Worm (Caenorhabditis elegans) whole organism, early embryonic: ENCODE data around the gene dmsr-16.

Experiments
- B0310.2 ChIP-seq: sonication (generic microtip); optimal IDR thresholded peaks from 2 replicates; lab custom pipeline; 2016; ENCODE audit warnings: mild to moderate bottlenecking, missing genetic modification characterization, missing compliant biosample characterization
- ama-1 ChIP-seq: fragments of 150-350 bp; optimal IDR thresholded peaks from 2 replicates; lab custom pipeline; 2014
- ceh-36 ChIP-seq: sonication (generic microtip); optimal IDR thresholded peaks from 2 replicates; lab custom pipeline; 2016; ENCODE audit warnings: missing genetic modification characterization, inconsistent platforms, missing compliant biosample characterization
- ets-7 ChIP-seq: sonication (generic microtip); optimal IDR thresholded peaks from 2 replicates; lab custom pipeline; 2016; ENCODE audit warnings: missing genotype, missing genetic modification characterization, missing compliant biosample characterization
- hmg-4 ChIP-seq: fragments of 200-800 bp; sonication (Bioruptor generic); optimal IDR thresholded peaks from 2 replicates; lab custom pipeline; 2018; ENCODE audit warnings: mild to moderate bottlenecking, missing genetic modification characterization, missing compliant biosample characterization
- sea-1 ChIP-seq: fragments of 200-800 bp; sonication (Bioruptor generic); conservative IDR thresholded peaks from 2 replicates; pipeline ENCODE4 v1.3.6; 2022; ENCODE audit warnings: missing genetic modification characterization, missing compliant biosample characterization
- tbx-11 ChIP-seq: fragments of 200-800 bp; sonication (Bioruptor generic); IDR thresholded peaks from 2 replicates; pipeline ENCODE4 v1.3.6; 2022; ENCODE audit warnings: missing genetic modification characterization, missing compliant biosample characterization

- TF ChIP-seq tbx-11 (no peak), ets-7 (no peak), ceh-36 (tag; lab: Kevin White, UChicago) (no peak), B0310.2 (tag; lab: Kevin White, UChicago) (no peak), sea-1 (GFP tag; lab: Robert Waterston, UW) (no peak), hmg-4 (GFP tag; lab: Kevin White, UChicago) (no peak), ama-1 (no peak)
These were observed 28.7 kb downstream of the dmsr-16 start, which contains the start of gene ZC404.15 for ce11 chrV:6780166-6780565.
